Worm (Caenorhabditis elegans) whole organism, young adult: ENCODE measurements around the gene gem-1.
A peak's percentile ranks its signal among the peaks of the same experiment; 100 is the strongest.

Experiments
- B0261.1 ChIP-seq: sonication (generic microtip); optimal IDR thresholded peaks from 2 replicates; lab custom pipeline; 2016; ENCODE audit warnings: mild to moderate bottlenecking, missing genetic modification characterization, moderate library complexity, missing compliant biosample characterization
- D2030.7 ChIP-seq: fragments of 200-800 bp; sonication (Bioruptor generic); IDR thresholded peaks from 2 replicates; pipeline ENCODE4 v1.3.6; 2022; ENCODE audit warnings: missing genetic modification reagents, missing genetic modification characterization, missing compliant biosample characterization
- F49E8.2 ChIP-seq: sonication (generic microtip); optimal IDR thresholded peaks from 3 replicates; lab custom pipeline; 2017; ENCODE audit warnings: missing genetic modification characterization, mild to moderate bottlenecking, missing compliant biosample characterization, antibody characterized with exemption, moderate library complexity; ENCODE audit not compliant: insufficient read depth
- F52B5.7 ChIP-seq: sonication (generic microtip); optimal IDR thresholded peaks from 2 replicates; lab custom pipeline; 2016; ENCODE audit warnings: mild to moderate bottlenecking, missing genetic modification characterization, missing compliant biosample characterization
- K11D2.4 ChIP-seq: fragments of 200-800 bp; sonication (Bioruptor generic); IDR thresholded peaks from 2 replicates; pipeline ENCODE4 v1.3.6; 2022; ENCODE audit warnings: missing genetic modification reagents, missing genetic modification characterization, missing compliant biosample characterization
- Y53F4B.3 ChIP-seq: fragments of 200-800 bp; sonication (Bioruptor generic); IDR thresholded peaks from 2 replicates; pipeline ENCODE4 v1.3.6; 2022; ENCODE audit warnings: missing genetic modification reagents, missing genetic modification characterization, missing compliant biosample characterization
- Y53G8AR.9 ChIP-seq: fragments of 200-800 bp; sonication (Bioruptor generic); conservative IDR thresholded peaks from 2 replicates; pipeline ENCODE4 v1.3.6; 2022; ENCODE audit warnings: missing genetic modification reagents, missing genetic modification characterization, missing compliant biosample characterization
- Y56A3A.18 ChIP-seq: fragments of 200-800 bp; sonication (Bioruptor generic); IDR thresholded peaks from 2 replicates; pipeline ENCODE4 v1.3.6; 2022; ENCODE audit warnings: missing genetic modification reagents, missing genetic modification characterization, missing compliant biosample characterization
- ZK185.1 ChIP-seq: sonication (generic microtip); optimal IDR thresholded peaks from 2 replicates; lab custom pipeline; 2016; ENCODE audit warnings: mild to moderate bottlenecking, missing genetic modification characterization, missing compliant biosample characterization; ENCODE audit not compliant: poor library complexity, severe bottlenecking
- akir-1 ChIP-seq: fragments of 200-800 bp; sonication (Bioruptor generic); optimal IDR thresholded peaks from 2 replicates; lab custom pipeline; 2018; ENCODE audit warnings: mild to moderate bottlenecking, missing genetic modification characterization, moderate library complexity, missing compliant biosample characterization
- ama-1 ChIP-seq, 3 experiments: fragments of 150-350 bp in 1 of 3; sonication (generic microtip) in 2 of 3; optimal IDR thresholded peaks; 2 replicates each; lab custom pipeline; 2014 to 2018; ENCODE audit warnings: missing biosample characterization in 2 of 3, missing genetic modification characterization in 2 of 3, missing genetic modification reagents in 2 of 3
- atf-7 ChIP-seq: sonication (generic microtip); optimal IDR thresholded peaks from 2 replicates; lab custom pipeline; 2017; ENCODE audit warnings: mild to moderate bottlenecking, missing genetic modification characterization, missing compliant biosample characterization
- cebp-1 ChIP-seq, 2 experiments: fragments of 200-800 bp in 1 of 2; sonication (Bioruptor generic) in 1 of 2; sonication (generic microtip) in 1 of 2; IDR thresholded peaks in 1 of 2; optimal IDR thresholded peaks in 1 of 2; 2 replicates each; pipeline versions ENCODE4 v1.3.6 to Lab custom; 2017 to 2022; ENCODE audit warnings: missing compliant biosample characterization in 2 of 2, missing genetic modification characterization in 2 of 2, mild to moderate bottlenecking in 1 of 2, missing genetic modification reagents in 1 of 2, moderate library complexity in 1 of 2
- ceh-100 ChIP-seq: fragments of 200-800 bp; sonication (Bioruptor generic); IDR thresholded peaks from 2 replicates; pipeline ENCODE4 v1.3.6; 2022; ENCODE audit warnings: missing genetic modification reagents, missing genetic modification characterization, missing compliant biosample characterization
- chd-7 ChIP-seq: sonication (generic microtip); optimal IDR thresholded peaks from 2 replicates; lab custom pipeline; 2016; ENCODE audit warnings: mild to moderate bottlenecking, missing genetic modification characterization, moderate library complexity, missing compliant biosample characterization
- dpl-1 ChIP-seq: fragments of 150-350 bp; optimal IDR thresholded peaks from 2 replicates; lab custom pipeline; 2014; ENCODE audit warnings: missing biosample characterization, missing genetic modification reagents, missing genetic modification characterization
- efl-1 ChIP-seq: fragments of 150-350 bp; optimal IDR thresholded peaks from 2 replicates; lab custom pipeline; 2014; ENCODE audit warnings: missing biosample characterization, missing genetic modification reagents, missing genetic modification characterization
- let-526 ChIP-seq: fragments of 200-800 bp; sonication (Bioruptor generic); IDR thresholded peaks from 2 replicates; pipeline ENCODE4 v1.3.6; 2022; ENCODE audit warnings: missing genetic modification reagents, missing genetic modification characterization, missing compliant biosample characterization
- let-607 ChIP-seq, 2 experiments: fragments of 200-800 bp in 1 of 2; sonication (Bioruptor generic) in 1 of 2; sonication (generic microtip) in 1 of 2; optimal IDR thresholded peaks; 2 replicates each; lab custom pipeline; 2016 to 2018; ENCODE audit warnings: mild to moderate bottlenecking in 2 of 2, missing compliant biosample characterization in 2 of 2, missing genetic modification characterization in 2 of 2, moderate library complexity in 2 of 2, missing genotype in 1 of 2
- lin-26 ChIP-seq: fragments of 200-800 bp; sonication (Bioruptor generic); IDR thresholded peaks from 2 replicates; pipeline ENCODE4 v1.3.6; 2022; ENCODE audit warnings: missing genetic modification reagents, missing genetic modification characterization, missing compliant biosample characterization
- madf-8 ChIP-seq: fragments of 200-800 bp; sonication (Bioruptor generic); conservative IDR thresholded peaks from 2 replicates; pipeline ENCODE4 v1.3.6; 2022; ENCODE audit warnings: missing genetic modification reagents, missing genetic modification characterization, missing compliant biosample characterization
- mcd-1 ChIP-seq: fragments of 200-800 bp; sonication (Bioruptor generic); IDR thresholded peaks from 2 replicates; pipeline ENCODE4 v1.3.6; 2022; ENCODE audit warnings: missing genetic modification reagents, missing genetic modification characterization, missing compliant biosample characterization
- mes-4 ChIP-seq: sonication (generic microtip); optimal IDR thresholded peaks from 2 replicates; lab custom pipeline; 2016; ENCODE audit warnings: missing genotype, missing genetic modification characterization, missing compliant biosample characterization
- nfyb-1 ChIP-seq: fragments of 200-800 bp; sonication (Bioruptor generic); IDR thresholded peaks from 2 replicates; pipeline ENCODE4 v1.3.6; 2022; ENCODE audit warnings: missing genetic modification reagents, missing genetic modification characterization, missing compliant biosample characterization
- nhr-80 ChIP-seq: sonication (generic microtip); optimal IDR thresholded peaks from 2 replicates; lab custom pipeline; 2016; ENCODE audit warnings: missing genetic modification characterization, missing compliant biosample characterization
- pbrm-1 ChIP-seq: fragments of 200-800 bp; sonication (Bioruptor generic); IDR thresholded peaks from 2 replicates; pipeline ENCODE4 v1.3.6; 2022; ENCODE audit warnings: missing genetic modification reagents, missing genetic modification characterization, missing compliant biosample characterization
- snpc-4 ChIP-seq, 5 experiments: fragments of 150-350 bp in 1 of 5; sonication (generic microtip) in 4 of 5; optimal IDR thresholded peaks; 2 replicates each; lab custom pipeline; 2014 to 2018; ENCODE audit warnings: missing genetic modification characterization in 5 of 5, missing biosample characterization in 3 of 5, antibody characterized with exemption in 2 of 5, mild to moderate bottlenecking in 2 of 5, missing compliant biosample characterization in 2 of 5, missing genotype in 2 of 5, moderate library complexity in 2 of 5, missing genetic modification reagents in 1 of 5
- tbp1 ChIP-seq: fragments of 200-800 bp; sonication (Bioruptor generic); optimal IDR thresholded peaks from 2 replicates; lab custom pipeline; 2018; ENCODE audit warnings: mild to moderate bottlenecking, missing genetic modification characterization, missing compliant biosample characterization
- zfh-2 ChIP-seq: fragments of 200-800 bp; sonication (Bioruptor generic); conservative IDR thresholded peaks from 2 replicates; pipeline ENCODE4 v1.3.6; 2022; ENCODE audit warnings: missing genetic modification reagents, missing genetic modification characterization, missing compliant biosample characterization
- ztf-22 ChIP-seq: fragments of 200-800 bp; sonication (Bioruptor generic); optimal IDR thresholded peaks from 2 replicates; lab custom pipeline; 2018; ENCODE audit warnings: mild to moderate bottlenecking, missing genetic modification characterization, moderate library complexity, missing compliant biosample characterization
- ztf-26 ChIP-seq: sonication (generic microtip); optimal IDR thresholded peaks from 2 replicates; lab custom pipeline; 2017; ENCODE audit warnings: missing genetic modification characterization, missing compliant biosample characterization
- ztf-6 ChIP-seq: fragments of 200-800 bp; sonication (Bioruptor generic); IDR thresholded peaks from 2 replicates; pipeline ENCODE4 v1.3.6; 2022; ENCODE audit warnings: missing genetic modification reagents, missing genetic modification characterization, missing compliant biosample characterization

The gem-1 gene

ce11 chrX:13352164-13352563, 24.6 kb downstream of the gem-1 start:
- TF ChIP-seq Y53F4B.3 (GFP tag; lab: Robert Waterston, UW) (no peak), cebp-1 (GFP tag; IDR thresholded peaks at IDR 0.05; lab: Robert Waterston, UW) (no peak), cebp-1 (tag; optimal IDR thresholded peaks at IDR 0.05; lab: Kevin White, UChicago) (peak; percentile 52)

- TF ChIP-seq pbrm-1 (no peak), cebp-1 (GFP tag; IDR thresholded peaks at IDR 0.05; lab: Robert Waterston, UW) (0 out of 2 replicates have a peak, but pooled peaks have one; percentile 11), cebp-1 (tag; optimal IDR thresholded peaks at IDR 0.05; lab: Kevin White, UChicago) (peak; percentile 3), Y56A3A.18 (GFP tag; lab: Robert Waterston, UW) (no peak), mes-4 (no peak), K11D2.4 (GFP tag; lab: Robert Waterston, UW) (peak; percentile 22), akir-1 (GFP tag; lab: Kevin White, UChicago) (no peak), ZK185.1 (no peak), ceh-100 (GFP tag; lab: Robert Waterston, UW) (no peak), zfh-2 (GFP tag; lab: Robert Waterston, UW) (peak; percentile 80), ztf-26 (tag; lab: Kevin White, UChicago) (peak; percentile 40), ama-1 (optimal IDR thresholded peaks at IDR 0.05; lab: Kevin White, UChicago) (peak; percentile 49), ama-1 (GFP tag; optimal IDR thresholded peaks at IDR 0.05; lab: Kevin White, UChicago) (no peak), let-526 (no peak), Y53G8AR.9 (GFP tag; lab: Robert Waterston, UW) (0 out of 2 replicates have a peak, but pooled peaks have one; percentile 29), atf-7 (tag; lab: Kevin White, UChicago) (peak; percentile 19), efl-1 (no peak), chd-7 (peak; percentile 36), lin-26 (GFP tag; lab: Robert Waterston, UW) (peak; percentile 49; the same call in 1 of the 2 replicates), ztf-6 (no peak), tbp1 (GFP tag; lab: Kevin White, UChicago) (peak; percentile 0), ztf-22 (no peak), dpl-1 (no peak), let-607 (tag; optimal IDR thresholded peaks at IDR 0.05; lab: Kevin White, UChicago) (peak in 1 of 2 experiments; percentile 21), F52B5.7 (tag; lab: Kevin White, UChicago) (no peak), madf-8 (GFP tag; lab: Robert Waterston, UW) (no peak), D2030.7 (GFP tag; lab: Robert Waterston, UW) (no peak), nhr-80 (peak; percentile 38), F49E8.2 (no peak), nfyb-1 (GFP tag; lab: Robert Waterston, UW) (peak; percentile 53), mcd-1 (GFP tag; lab: Robert Waterston, UW) (no peak), snpc-4 (GFP tag; optimal IDR thresholded peaks at IDR 0.05; lab: Kevin White, UChicago) (no peak), snpc-4 (tag; optimal IDR thresholded peaks at IDR 0.05; lab: Kevin White, UChicago) (peak in 1 of 4 experiments; percentile 26), B0261.1 (tag; lab: Kevin White, UChicago) (no peak)
Measured at ce11 chrX:13350804-13351747, 25.7 kb downstream of the gem-1 start, which contains the start of gene mxl-3. TSS of gene mxl-3 (minus strand) at chrX:13350804.
